Fruit fly (Drosophila melanogaster) whole organism, embryonic: ENCODE measurements around the gene Gdi.

Source experiments
- Atf6 ChIP-seq: fragments of 200-800 bp; sonication (Bioruptor generic); IDR thresholded peaks from 2 replicates; pipeline ENCODE4 v1.3.6; 2022; ENCODE audit warnings: missing biosample characterization, missing genetic modification characterization
- Awh ChIP-seq: fragments of 200-800 bp; sonication (Bioruptor generic); IDR thresholded peaks from 2 replicates; pipeline ENCODE4, ENCODE4 v1.3.6; 2022; ENCODE audit warnings: missing biosample characterization, missing genetic modification characterization
- B-H1 ChIP-seq: fragments of 200-800 bp; sonication (Bioruptor generic); IDR thresholded peaks from 3 replicates; pipeline ENCODE4 v1.3.6; 2022; ENCODE audit warnings: missing biosample characterization, missing genetic modification characterization
- BEAF-32 ChIP-seq: fragments of 200-800 bp; sonication (Bioruptor generic); optimal IDR thresholded peaks from 3 replicates; lab custom pipeline; 2017; ENCODE audit warnings: missing biosample characterization, missing genetic modification characterization, mild to moderate bottlenecking, moderate library complexity, missing genetic modification reagents
- CG10431 ChIP-seq: fragments of 200-800 bp; sonication (Bioruptor generic); optimal IDR thresholded peaks from 3 replicates; lab custom pipeline; 2018; ENCODE audit warnings: missing biosample characterization, mild to moderate bottlenecking, missing genetic modification characterization
- CG11247 ChIP-seq: fragments of 200-800 bp; sonication (Bioruptor generic); IDR thresholded peaks from 2 replicates; pipeline ENCODE4 v1.3.6; 2022; ENCODE audit warnings: missing biosample characterization, missing genetic modification characterization
- CG12071 ChIP-seq: fragments of 200-800 bp; sonication (Bioruptor generic); optimal IDR thresholded peaks from 3 replicates; lab custom pipeline; 2018; ENCODE audit warnings: missing biosample characterization, mild to moderate bottlenecking, missing genetic modification characterization
- CG12155 ChIP-seq: fragments of 200-800 bp; sonication (Bioruptor generic); optimal IDR thresholded peaks from 3 replicates; lab custom pipeline; 2016; ENCODE audit warnings: missing biosample characterization, missing genetic modification characterization
- CG12769 ChIP-seq: fragments of 200-800 bp; sonication (Bioruptor generic); optimal IDR thresholded peaks from 2 replicates; lab custom pipeline; 2019; ENCODE audit warnings: missing biosample characterization, mild to moderate bottlenecking, missing genetic modification characterization, moderate library complexity
- CG13624 ChIP-seq: fragments of 200-800 bp; sonication (Bioruptor generic); optimal IDR thresholded peaks from 2 replicates; lab custom pipeline; 2016; ENCODE audit warnings: missing biosample characterization, missing genetic modification characterization
- CG13775 ChIP-seq: fragments of 200-800 bp; sonication (Bioruptor generic); optimal IDR thresholded peaks from 3 replicates; lab custom pipeline; 2017; ENCODE audit warnings: missing biosample characterization, mild to moderate bottlenecking, missing genetic modification characterization
- CG14965 ChIP-seq: fragments of 200-800 bp; sonication (Bioruptor generic); optimal IDR thresholded peaks from 2 replicates; lab custom pipeline; 2016; ENCODE audit warnings: missing biosample characterization, missing genetic modification characterization, borderline replicate concordance
- CG1832 ChIP-seq: fragments of 200-800 bp; sonication (Bioruptor generic); optimal IDR thresholded peaks from 2 replicates; lab custom pipeline; 2017; ENCODE audit warnings: missing biosample characterization, mild to moderate bottlenecking, missing genetic modification characterization, inconsistent platforms
- CG2678 ChIP-seq: fragments of 200-800 bp; sonication (Bioruptor generic); optimal IDR thresholded peaks from 3 replicates; lab custom pipeline; 2019; ENCODE audit warnings: missing biosample characterization, mild to moderate bottlenecking, missing genetic modification characterization, moderate library complexity
- CG30020 ChIP-seq: fragments of 200-800 bp; optimal IDR thresholded peaks from 2 replicates; lab custom pipeline; 2019; ENCODE audit warnings: missing biosample characterization, mild to moderate bottlenecking, missing genetic modification characterization, moderate library complexity
- CG30403 ChIP-seq: fragments of 200-800 bp; sonication (Bioruptor generic); optimal IDR thresholded peaks from 3 replicates; lab custom pipeline; 2016; ENCODE audit warnings: missing biosample characterization, missing genetic modification characterization
- CG3407 ChIP-seq: fragments of 200-800 bp; sonication (Bioruptor generic); optimal IDR thresholded peaks from 2 replicates; lab custom pipeline; 2018; ENCODE audit warnings: missing biosample characterization, mild to moderate bottlenecking, missing genetic modification characterization
- CG5953 ChIP-seq: fragments of 200-800 bp; sonication (Bioruptor generic); IDR thresholded peaks from 2 replicates; pipeline ENCODE4 v1.3.6; 2022; ENCODE audit warnings: missing biosample characterization, missing genetic modification characterization
- CG6254 ChIP-seq: fragments of 200-800 bp; sonication (Bioruptor generic); optimal IDR thresholded peaks from 3 replicates; lab custom pipeline; 2017; ENCODE audit warnings: mild to moderate bottlenecking, missing biosample characterization, missing genetic modification reagents, missing genetic modification characterization
- CG7928 ChIP-seq: fragments of 200-800 bp; sonication (Bioruptor generic); optimal IDR thresholded peaks from 2 replicates; lab custom pipeline; 2017; ENCODE audit warnings: missing biosample characterization, mild to moderate bottlenecking, missing genetic modification characterization
- CG8765 ChIP-seq: fragments of 200-800 bp; sonication (Bioruptor generic); IDR thresholded peaks from 2 replicates; pipeline ENCODE4 v1.3.6; 2022; ENCODE audit warnings: missing biosample characterization, missing genetic modification characterization
- CG9437 ChIP-seq: fragments of 200-800 bp; sonication (Bioruptor generic); optimal IDR thresholded peaks from 2 replicates; lab custom pipeline; 2018; ENCODE audit warnings: missing biosample characterization, mild to moderate bottlenecking, missing genetic modification characterization
- CG9727 ChIP-seq: fragments of 200-800 bp; sonication (Bioruptor generic); optimal IDR thresholded peaks from 3 replicates; lab custom pipeline; 2017; ENCODE audit warnings: missing biosample characterization, mild to moderate bottlenecking, missing genetic modification characterization
- CG9876 ChIP-seq: fragments of 200-800 bp; sonication (Bioruptor generic); optimal IDR thresholded peaks from 2 replicates; lab custom pipeline; 2016; ENCODE audit warnings: missing biosample characterization, missing genetic modification characterization
- Dek ChIP-seq: fragments of 200-800 bp; sonication (Bioruptor generic); optimal IDR thresholded peaks from 3 replicates; lab custom pipeline; 2019; ENCODE audit warnings: missing biosample characterization, mild to moderate bottlenecking, missing genetic modification characterization, moderate library complexity
- Drgx ChIP-seq: fragments of 200-800 bp; sonication (Bioruptor generic); IDR thresholded peaks from 2 replicates; pipeline ENCODE4 v1.3.6; 2022; ENCODE audit warnings: missing biosample characterization, missing genetic modification characterization
- Ets97D ChIP-seq: fragments of 200-800 bp; sonication (Bioruptor generic); optimal IDR thresholded peaks from 3 replicates; lab custom pipeline; 2016; ENCODE audit warnings: missing biosample characterization, missing genetic modification characterization
- H15 ChIP-seq: fragments of 200-800 bp; sonication (Bioruptor generic); IDR thresholded peaks from 3 replicates; pipeline ENCODE4 v1.3.6; 2022; ENCODE audit warnings: missing biosample characterization, missing genetic modification characterization
- Oli ChIP-seq: fragments of 200-800 bp; sonication (Bioruptor generic); optimal IDR thresholded peaks from 2 replicates; lab custom pipeline; 2018; ENCODE audit warnings: missing biosample characterization, mild to moderate bottlenecking, missing genetic modification characterization, moderate library complexity
- Tbp ChIP-seq: fragments of >200 bp; optimal IDR thresholded peaks from 2 replicates; lab custom pipeline; 2018; ENCODE audit warnings: missing biosample characterization, missing genetic modification characterization
- Xrp1 ChIP-seq: fragments of 200-800 bp; sonication (Bioruptor generic); IDR thresholded peaks from 2 replicates; pipeline ENCODE4 v1.3.6; 2022; ENCODE audit warnings: missing biosample characterization, missing genetic modification characterization
- al ChIP-seq: fragments of 200-800 bp; sonication (Bioruptor generic); IDR thresholded peaks from 2 replicates; pipeline ENCODE4 v1.3.6; 2022; ENCODE audit warnings: missing biosample characterization, missing genetic modification characterization
- ara ChIP-seq: fragments of 200-800 bp; sonication (Bioruptor generic); IDR thresholded peaks from 2 replicates; pipeline ENCODE4 v1.3.6; 2022; ENCODE audit warnings: missing biosample characterization, missing genetic modification characterization
- ato ChIP-seq: fragments of 200-800 bp; sonication (Bioruptor generic); IDR thresholded peaks from 2 replicates; pipeline ENCODE4 v1.3.6; 2022; ENCODE audit warnings: missing biosample characterization, missing genetic modification characterization; ENCODE audit not compliant: partially characterized antibody
- crc ChIP-seq: fragments of 200-800 bp; sonication (Bioruptor generic); optimal IDR thresholded peaks from 2 replicates; lab custom pipeline; 2016; ENCODE audit warnings: missing biosample characterization, missing genetic modification characterization
- crp ChIP-seq, 2 experiments: fragments of 200-800 bp; sonication (Bioruptor generic); optimal IDR thresholded peaks; 2 replicates in 1 of 2; 3 replicates in 1 of 2; lab custom pipeline; 2017; ENCODE audit warnings: missing biosample characterization in 2 of 2, missing genetic modification characterization in 2 of 2, mild to moderate bottlenecking in 1 of 2, moderate library complexity in 1 of 2
- dimm ChIP-seq: fragments of 200-800 bp; sonication (Bioruptor generic); IDR thresholded peaks from 2 replicates; pipeline ENCODE4 v1.3.6; 2022; ENCODE audit warnings: missing biosample characterization, missing genetic modification characterization
- disco-r ChIP-seq: fragments of 200-800 bp; sonication (Bioruptor generic); optimal IDR thresholded peaks from 2 replicates; lab custom pipeline; 2016; ENCODE audit warnings: missing biosample characterization, missing genetic modification characterization
- dmrt99B ChIP-seq: fragments of 200-800 bp; sonication (Bioruptor generic); optimal IDR thresholded peaks from 2 replicates; lab custom pipeline; 2018; ENCODE audit warnings: missing biosample characterization, mild to moderate bottlenecking, missing genetic modification characterization, moderate library complexity
- emc ChIP-seq: fragments of 200-800 bp; sonication (Bioruptor generic); optimal IDR thresholded peaks from 2 replicates; lab custom pipeline; 2016; ENCODE audit warnings: missing biosample characterization, missing genetic modification characterization
- gt ChIP-seq: fragments of 200-800 bp; sonication (Bioruptor generic); IDR thresholded peaks from 2 replicates; pipeline ENCODE4 v1.3.6; 2022; ENCODE audit warnings: missing biosample characterization, missing genetic modification characterization
- ham ChIP-seq: fragments of 200-800 bp; sonication (Bioruptor generic); IDR thresholded peaks from 2 replicates; pipeline ENCODE4 v1.3.6; 2022; ENCODE audit warnings: missing biosample characterization, missing genetic modification characterization
- her ChIP-seq: fragments of 200-800 bp; sonication (Bioruptor generic); optimal IDR thresholded peaks from 2 replicates; lab custom pipeline; 2016; ENCODE audit warnings: missing biosample characterization, missing genetic modification characterization
- nerfin-1 ChIP-seq: fragments of 200-800 bp; sonication (Bioruptor generic); optimal IDR thresholded peaks from 3 replicates; lab custom pipeline; 2019; ENCODE audit warnings: missing biosample characterization, mild to moderate bottlenecking, missing genetic modification characterization, moderate library complexity
- odd ChIP-seq: fragments of 200-800 bp; sonication (Bioruptor generic); optimal IDR thresholded peaks from 2 replicates; lab custom pipeline; 2017; ENCODE audit warnings: missing biosample characterization, mild to moderate bottlenecking, missing genetic modification characterization
- ranshi ChIP-seq: fragments of 200-800 bp; sonication (Bioruptor generic); IDR thresholded peaks from 2 replicates; pipeline ENCODE4 v1.3.6; 2022; ENCODE audit warnings: missing biosample characterization, missing genetic modification characterization
- sens ChIP-seq: fragments of 200-800 bp; sonication (Bioruptor generic); peaks from one replicate; lab custom pipeline; 2016; ENCODE audit warnings: missing biosample characterization, missing genetic modification characterization
- shn ChIP-seq: fragments of 200-800 bp; sonication (Bioruptor generic); optimal IDR thresholded peaks from 3 replicates; lab custom pipeline; 2016; ENCODE audit warnings: missing biosample characterization, missing genetic modification characterization
- slp2 ChIP-seq: fragments of 200-800 bp; sonication (Bioruptor generic); optimal IDR thresholded peaks from 2 replicates; lab custom pipeline; 2016; ENCODE audit warnings: missing biosample characterization, missing genetic modification characterization
- zen ChIP-seq: fragments of 200-800 bp; sonication (Bioruptor generic); optimal IDR thresholded peaks from 3 replicates; lab custom pipeline; 2018; ENCODE audit warnings: missing biosample characterization, mild to moderate bottlenecking, missing genetic modification characterization, moderate library complexity

The Gdi gene

DNA sequence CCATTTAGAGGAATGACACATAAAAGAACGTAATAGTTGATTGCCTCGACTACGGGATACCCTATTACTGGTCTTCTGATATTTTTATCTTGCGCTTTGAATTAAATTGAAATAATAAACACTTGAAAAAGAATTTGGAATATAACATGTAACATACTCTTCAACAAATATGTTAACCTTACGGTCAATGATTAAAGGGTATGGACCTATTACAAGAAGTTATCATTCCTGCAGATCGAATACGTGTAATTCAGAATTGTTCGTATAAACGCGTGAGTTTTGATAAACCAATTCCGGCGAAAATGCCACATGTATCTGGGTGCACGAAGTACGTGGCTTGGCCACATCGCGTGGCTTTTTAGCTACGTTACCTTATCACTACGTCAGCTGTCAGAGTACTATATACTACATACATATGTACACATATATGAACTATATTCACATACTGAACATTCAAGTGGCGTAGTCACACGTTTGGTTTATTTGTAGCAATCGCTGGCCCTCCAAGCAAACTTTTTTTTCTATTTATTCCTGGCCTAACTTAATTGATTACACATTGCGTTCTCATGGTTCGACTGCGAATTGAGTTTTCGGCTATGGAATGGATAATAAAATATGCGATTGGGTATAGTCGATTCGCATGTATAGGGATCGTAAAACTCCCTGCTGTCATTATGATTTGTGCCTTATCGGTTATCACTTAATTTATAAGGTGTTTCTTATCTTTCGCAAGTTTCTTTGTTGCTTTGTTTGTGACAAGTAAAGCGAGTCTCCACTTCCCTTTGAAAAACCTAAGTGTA lies 3.7 kb upstream of the Gdi start (continued):
- TF ChIP-seq CG7928 (GFP tag; lab: Kevin White, UChicago): no peak
- TF ChIP-seq CG12769 (tag; lab: Kevin White, UChicago): peak; percentile 73
- TF ChIP-seq shn (GFP tag; lab: Kevin White, UChicago): peak; percentile 6
- no peak for TF ChIP-seq ato (GFP tag; lab: Robert Waterston, UW)
- TF ChIP-seq B-H1 (GFP tag; lab: Robert Waterston, UW): peak; percentile 59; the same call in 2 of the 3 replicates
- no peak for TF ChIP-seq disco-r (GFP tag; lab: Kevin White, UChicago)
- TF ChIP-seq Xrp1: peak; percentile 68
- peak; percentile 69 for TF ChIP-seq Awh
- peak; percentile 63 for TF ChIP-seq crc (GFP tag; lab: Kevin White, UChicago)
- no peak for TF ChIP-seq dimm (GFP tag; lab: Robert Waterston, UW)
- no peak for TF ChIP-seq BEAF-32
- TF ChIP-seq slp2 (GFP tag; lab: Kevin White, UChicago): peak; percentile 34
- TF ChIP-seq CG14965 (GFP tag; lab: Kevin White, UChicago): peak; percentile 20
- TF ChIP-seq CG30403 (GFP tag; lab: Kevin White, UChicago): peak; percentile 56
- TF ChIP-seq CG9437 (GFP tag; lab: Kevin White, UChicago): peak; percentile 62
- TF ChIP-seq zen (tag; lab: Kevin White, UChicago): peak; percentile 27
- TF ChIP-seq CG30020 (tag; lab: Kevin White, UChicago): no peak
- TF ChIP-seq CG11247 (GFP tag; lab: Robert Waterston, UW): peak; percentile 45; the same call in 1 of the 2 replicates
- TF ChIP-seq CG13775 (GFP tag; lab: Kevin White, UChicago): peak; percentile 26
- peak; percentile 56; the same call in 1 of the 3 replicates for TF ChIP-seq H15
- no peak for TF ChIP-seq ham (GFP tag; lab: Robert Waterston, UW)
- TF ChIP-seq dmrt99B: peak; percentile 74
- peak; percentile 34 for TF ChIP-seq nerfin-1 (tag; lab: Kevin White, UChicago)
- TF ChIP-seq CG8765: no peak
- TF ChIP-seq CG2678 (tag; lab: Kevin White, UChicago): peak; percentile 78
- TF ChIP-seq emc (GFP tag; lab: Kevin White, UChicago): no peak
- no peak for TF ChIP-seq CG10431 (GFP tag; lab: Kevin White, UChicago)
- peak; percentile 43 for TF ChIP-seq CG12071 (GFP tag; lab: Kevin White, UChicago)
- TF ChIP-seq her (GFP tag; lab: Kevin White, UChicago): no peak
- TF ChIP-seq CG3407 (GFP tag; lab: Kevin White, UChicago): no peak
- TF ChIP-seq crp (GFP tag; optimal IDR thresholded peaks at IDR 0.05; lab: Kevin White, UChicago): no peak
- TF ChIP-seq al (GFP tag; lab: Robert Waterston, UW): peak; percentile 39; the same call in 1 of the 2 replicates
- TF ChIP-seq Atf6 (GFP tag; lab: Robert Waterston, UW): peak; percentile 72
- TF ChIP-seq Drgx: peak; percentile 43
- TF ChIP-seq CG9876: no peak
- TF ChIP-seq sens: peak; percentile 93
- TF ChIP-seq CG5953 (GFP tag; lab: Robert Waterston, UW): no peak
- no peak for TF ChIP-seq CG1832
- no peak for TF ChIP-seq Tbp (GFP tag; lab: Kevin White, UChicago)
- TF ChIP-seq CG12155 (GFP tag; lab: Kevin White, UChicago): peak; percentile 41
- TF ChIP-seq odd (GFP tag; lab: Kevin White, UChicago): no peak
- TF ChIP-seq CG13624: peak; percentile 82
- peak; percentile 27 for TF ChIP-seq Ets97D (GFP tag; lab: Kevin White, UChicago)
- TF ChIP-seq ranshi (GFP tag; lab: Robert Waterston, UW): peak; percentile 65; the same call in 1 of the 2 replicates
- no peak for TF ChIP-seq CG6254
- peak; percentile 56 for TF ChIP-seq Oli
- peak; percentile 77 for TF ChIP-seq CG9727
- peak; percentile 73 for TF ChIP-seq ara (GFP tag; lab: Robert Waterston, UW)
- no peak for TF ChIP-seq gt (GFP tag; lab: Robert Waterston, UW)
- TF ChIP-seq Dek (tag; lab: Kevin White, UChicago): peak; percentile 67
